Fruit fly (Drosophila melanogaster) whole organism, embryonic: ENCODE measurements around the gene CG13930.

Source experiments
- Aef1 ChIP-seq: fragments of 200-800 bp; sonication (Bioruptor generic); IDR thresholded peaks from 3 replicates; pipeline ENCODE4 v1.3.6; 2022; ENCODE audit warnings: missing biosample characterization, missing genetic modification characterization
- Atf-2 ChIP-seq: fragments of 200-800 bp; sonication (Bioruptor generic); optimal IDR thresholded peaks from 2 replicates; lab custom pipeline; 2016; ENCODE audit warnings: missing biosample characterization, missing genetic modification characterization
- CG11560 ChIP-seq: fragments of 200-800 bp; sonication (Bioruptor generic); IDR thresholded peaks from 3 replicates; pipeline ENCODE4 v1.3.6; 2022; ENCODE audit warnings: missing biosample characterization, missing genetic modification characterization
- CG12236 ChIP-seq: fragments of 200-800 bp; sonication (Bioruptor generic); optimal IDR thresholded peaks from 2 replicates; lab custom pipeline; 2016; ENCODE audit warnings: missing biosample characterization, missing genetic modification characterization
- CG13775 ChIP-seq: fragments of 200-800 bp; sonication (Bioruptor generic); optimal IDR thresholded peaks from 3 replicates; lab custom pipeline; 2017; ENCODE audit warnings: missing biosample characterization, mild to moderate bottlenecking, missing genetic modification characterization
- CG15269 ChIP-seq: fragments of 200-800 bp; sonication (Bioruptor generic); optimal IDR thresholded peaks from 2 replicates; lab custom pipeline; 2018; ENCODE audit warnings: missing biosample characterization, mild to moderate bottlenecking, missing genetic modification characterization, moderate library complexity
- CG1529 ChIP-seq: fragments of 200-800 bp; sonication (Bioruptor generic); optimal IDR thresholded peaks from 3 replicates; lab custom pipeline; 2018; ENCODE audit warnings: missing biosample characterization, missing genetic modification characterization
- CG16779 ChIP-seq: fragments of 200-800 bp; sonication (Bioruptor generic); IDR thresholded peaks from 2 replicates; pipeline ENCODE4 v1.3.6; 2022; ENCODE audit warnings: missing biosample characterization, missing genetic modification characterization
- CG17802 ChIP-seq: fragments of 200-800 bp; sonication (Bioruptor generic); optimal IDR thresholded peaks from 2 replicates; lab custom pipeline; 2018; ENCODE audit warnings: missing biosample characterization, mild to moderate bottlenecking, missing genetic modification characterization, moderate library complexity
- CG31388 ChIP-seq: fragments of 200-800 bp; sonication (Bioruptor generic); optimal IDR thresholded peaks from 2 replicates; lab custom pipeline; 2016; ENCODE audit warnings: missing biosample characterization, missing genetic modification characterization
- CG33557 ChIP-seq: fragments of 200-800 bp; sonication (Bioruptor generic); optimal IDR thresholded peaks from 2 replicates; lab custom pipeline; 2019; ENCODE audit warnings: missing biosample characterization, mild to moderate bottlenecking, missing genetic modification characterization, moderate library complexity
- CG4328 ChIP-seq: fragments of 200-800 bp; sonication (Bioruptor generic); optimal IDR thresholded peaks from 3 replicates; lab custom pipeline; 2017; ENCODE audit warnings: missing biosample characterization, missing genetic modification reagents, missing genetic modification characterization
- CG4617 ChIP-seq: fragments of 200-800 bp; sonication (Bioruptor generic); optimal IDR thresholded peaks from 3 replicates; lab custom pipeline; 2016; ENCODE audit warnings: missing biosample characterization, missing genetic modification characterization, borderline replicate concordance
- CG7271 ChIP-seq: fragments of 200-800 bp; sonication (Bioruptor generic); optimal IDR thresholded peaks from 2 replicates; lab custom pipeline; 2018; ENCODE audit warnings: missing biosample characterization, mild to moderate bottlenecking, missing genetic modification characterization, moderate library complexity
- CG8944 ChIP-seq: fragments of 200-800 bp; sonication (Bioruptor generic); optimal IDR thresholded peaks from 3 replicates; lab custom pipeline; 2016; ENCODE audit warnings: missing biosample characterization, missing genetic modification characterization
- CkIIα-i1 ChIP-seq: fragments of 200-800 bp; sonication (Bioruptor generic); IDR thresholded peaks from 2 replicates; pipeline ENCODE4 v1.3.6; 2022; ENCODE audit warnings: missing biosample characterization, missing genetic modification characterization
- D19A ChIP-seq: fragments of 200-800 bp; optimal IDR thresholded peaks from 3 replicates; lab custom pipeline; 2019; ENCODE audit warnings: missing biosample characterization, mild to moderate bottlenecking, missing genetic modification characterization, moderate library complexity
- Dip3 ChIP-seq: fragments of 200-800 bp; sonication (Bioruptor generic); optimal IDR thresholded peaks from 3 replicates; lab custom pipeline; 2016; ENCODE audit warnings: missing biosample characterization, missing genetic modification characterization
- Drgx ChIP-seq: fragments of 200-800 bp; sonication (Bioruptor generic); IDR thresholded peaks from 2 replicates; pipeline ENCODE4 v1.3.6; 2022; ENCODE audit warnings: missing biosample characterization, missing genetic modification characterization
- H2.0 ChIP-seq: fragments of 200-800 bp; sonication (Bioruptor generic); IDR thresholded peaks from 2 replicates; pipeline ENCODE4 v1.3.6; 2022; ENCODE audit warnings: missing biosample characterization, missing genetic modification characterization
- HHEX ChIP-seq: fragments of 200-800 bp; sonication (Bioruptor generic); optimal IDR thresholded peaks from 3 replicates; lab custom pipeline; 2017; ENCODE audit warnings: missing biosample characterization, mild to moderate bottlenecking, missing genetic modification characterization, missing genetic modification reagents
- HmgZ ChIP-seq: fragments of 200-800 bp; sonication (Bioruptor generic); optimal IDR thresholded peaks from 2 replicates; lab custom pipeline; 2018; ENCODE audit warnings: missing biosample characterization, mild to moderate bottlenecking, missing genetic modification characterization
- Hr39 ChIP-seq: fragments of >200 bp; optimal IDR thresholded peaks from 2 replicates; lab custom pipeline; 2017
- Hsf ChIP-seq: fragments of 200-800 bp; sonication (Bioruptor generic); optimal IDR thresholded peaks from 3 replicates; lab custom pipeline; 2016; ENCODE audit warnings: missing biosample characterization, missing genetic modification characterization
- MBD-R2 ChIP-seq: fragments of 200-800 bp; sonication (Bioruptor generic); IDR thresholded peaks from 2 replicates; pipeline ENCODE4 v1.3.6; 2022; ENCODE audit warnings: missing biosample characterization, missing genetic modification characterization
- MTF-1 ChIP-seq: fragments of 200-800 bp; sonication (Bioruptor generic); optimal IDR thresholded peaks from 2 replicates; lab custom pipeline; 2018; ENCODE audit warnings: missing biosample characterization, mild to moderate bottlenecking, missing genetic modification characterization, borderline replicate concordance
- NK7.1 ChIP-seq: fragments of 200-800 bp; sonication (Bioruptor generic); optimal IDR thresholded peaks from 3 replicates; lab custom pipeline; 2016; ENCODE audit warnings: missing biosample characterization, missing genetic modification characterization
- NfI ChIP-seq: fragments of 200-800 bp; sonication (Bioruptor generic); optimal IDR thresholded peaks from 3 replicates; lab custom pipeline; 2018; ENCODE audit warnings: missing biosample characterization, mild to moderate bottlenecking, missing genetic modification characterization, moderate library complexity
- Sox102F ChIP-seq: fragments of 200-800 bp; sonication (Bioruptor generic); optimal IDR thresholded peaks from 2 replicates; lab custom pipeline; 2018; ENCODE audit warnings: missing biosample characterization, mild to moderate bottlenecking, missing genetic modification characterization, moderate library complexity
- btn ChIP-seq: fragments of 200-800 bp; sonication (Bioruptor generic); optimal IDR thresholded peaks from 2 replicates; lab custom pipeline; 2016; ENCODE audit warnings: missing biosample characterization, missing genetic modification characterization
- corto ChIP-seq: fragments of 200-800 bp; sonication (Bioruptor generic); optimal IDR thresholded peaks from 2 replicates; lab custom pipeline; 2016; ENCODE audit warnings: missing biosample characterization, mild to moderate bottlenecking, missing genetic modification characterization, moderate library complexity
- croc ChIP-seq: fragments of 200-800 bp; sonication (Bioruptor generic); conservative IDR thresholded peaks from 3 replicates; pipeline ENCODE4 v1.3.6; 2022; ENCODE audit warnings: missing biosample characterization, missing genetic modification characterization
- da ChIP-seq: fragments of 200-800 bp; sonication (Bioruptor generic); optimal IDR thresholded peaks from 2 replicates; lab custom pipeline; 2016; ENCODE audit warnings: missing biosample characterization, missing genetic modification characterization
- dmrt11E ChIP-seq: fragments of 200-800 bp; sonication (Bioruptor generic); optimal IDR thresholded peaks from 3 replicates; lab custom pipeline; 2018; ENCODE audit warnings: missing biosample characterization, mild to moderate bottlenecking, missing genetic modification characterization, moderate library complexity
- gce ChIP-seq: fragments of 200-800 bp; sonication (Bioruptor generic); IDR thresholded peaks from 3 replicates; pipeline ENCODE4 v1.3.6; 2022; ENCODE audit warnings: missing biosample characterization, missing genetic modification characterization
- grn ChIP-seq: fragments of 200-800 bp; sonication (Bioruptor generic); optimal IDR thresholded peaks from 3 replicates; lab custom pipeline; 2017; ENCODE audit warnings: missing biosample characterization, missing genetic modification characterization
- ind ChIP-seq: fragments of 200-800 bp; sonication (Bioruptor generic); optimal IDR thresholded peaks from 3 replicates; lab custom pipeline; 2016; ENCODE audit warnings: missing biosample characterization, missing genetic modification characterization
- knrl ChIP-seq: fragments of 200-800 bp; sonication (Bioruptor generic); IDR thresholded peaks from 3 replicates; pipeline ENCODE4 v1.3.6; 2022; ENCODE audit warnings: missing biosample characterization, missing genetic modification characterization; ENCODE audit not compliant: partially characterized antibody
- lmd ChIP-seq: fragments of 200-800 bp; sonication (Bioruptor generic); IDR thresholded peaks from 2 replicates; pipeline ENCODE4 v1.3.6; 2022; ENCODE audit warnings: missing biosample characterization, missing genetic modification characterization
- pzg ChIP-seq: fragments of 200-800 bp; sonication (Bioruptor generic); optimal IDR thresholded peaks from 3 replicates; lab custom pipeline; 2018; ENCODE audit warnings: missing biosample characterization, mild to moderate bottlenecking, missing genetic modification characterization, moderate library complexity
- rib ChIP-seq: fragments of 200-800 bp; sonication (Bioruptor generic); IDR thresholded peaks from 2 replicates; pipeline ENCODE4 v1.3.6; 2022; ENCODE audit warnings: missing biosample characterization, missing genetic modification characterization
- salm ChIP-seq: fragments of 200-800 bp; sonication (Bioruptor generic); optimal IDR thresholded peaks from 2 replicates; lab custom pipeline; 2018; ENCODE audit warnings: missing biosample characterization, mild to moderate bottlenecking, missing genetic modification characterization
- sc ChIP-seq, 3 experiments: fragments of >200 bp in 2 of 3; fragments of 200-800 bp in 1 of 3; sonication (Bioruptor generic) in 1 of 3; optimal IDR thresholded peaks; 2 replicates in 2 of 3; 3 replicates in 1 of 3; lab custom pipeline; 2017; ENCODE audit warnings: mild to moderate bottlenecking in 1 of 3, missing biosample characterization in 1 of 3, missing genetic modification characterization in 1 of 3, missing genetic modification reagents in 1 of 3
- so ChIP-seq: fragments of 200-800 bp; sonication (Bioruptor generic); IDR thresholded peaks from 3 replicates; pipeline ENCODE4 v1.3.6; 2022; ENCODE audit warnings: missing biosample characterization, missing genetic modification characterization
- stc ChIP-seq: fragments of 200-800 bp; sonication (Bioruptor generic); IDR thresholded peaks from 2 replicates; pipeline ENCODE4 v1.3.6; 2022; ENCODE audit warnings: missing biosample characterization, missing genetic modification characterization
- stwl ChIP-seq: fragments of 200-800 bp; sonication (Bioruptor generic); optimal IDR thresholded peaks from 3 replicates; lab custom pipeline; 2018; ENCODE audit warnings: missing biosample characterization, mild to moderate bottlenecking, missing genetic modification characterization, moderate library complexity
- tgo ChIP-seq: fragments of 200-800 bp; sonication (Bioruptor generic); IDR thresholded peaks from 3 replicates; pipeline ENCODE4 v1.3.6; 2022; ENCODE audit warnings: missing biosample characterization, missing genetic modification characterization
- tna ChIP-seq: fragments of 200-800 bp; sonication (Bioruptor generic); IDR thresholded peaks from 2 replicates; pipeline ENCODE4 v1.3.6; 2022; ENCODE audit warnings: missing biosample characterization, missing genetic modification characterization; ENCODE audit not compliant: partially characterized antibody
- trh ChIP-seq: fragments of 200-800 bp; sonication (Bioruptor generic); optimal IDR thresholded peaks from 2 replicates; lab custom pipeline; 2016; ENCODE audit warnings: missing biosample characterization, missing genetic modification characterization
- z ChIP-seq: fragments of 200-800 bp; sonication (Bioruptor generic); IDR thresholded peaks from 3 replicates; pipeline ENCODE4 v1.3.6; 2022; ENCODE audit warnings: missing biosample characterization, missing genetic modification characterization

The CG13930 gene

dm6 chr3L:1690727-1691413 is 18.3 kb upstream of the CG13930 start (continued):
- peak; percentile 30; the same call in 1 of the 2 replicates for TF ChIP-seq lmd (GFP tag; lab: Robert Waterston, UW)
- no peak for TF ChIP-seq CG4617 (GFP tag; lab: Kevin White, UChicago)
- TF ChIP-seq Dip3 (GFP tag; lab: Kevin White, UChicago) = no peak
- TF ChIP-seq stwl = no peak
- no peak for TF ChIP-seq salm
- peak; percentile 18; the same call in 1 of the 3 replicates for TF ChIP-seq tgo (GFP tag; lab: Robert Waterston, UW)
- no peak for TF ChIP-seq NfI (GFP tag; lab: Kevin White, UChicago)
- no peak for TF ChIP-seq trh (GFP tag; lab: Kevin White, UChicago)
- TF ChIP-seq grn (GFP tag; lab: Kevin White, UChicago) = peak; percentile 3
- TF ChIP-seq so (GFP tag; lab: Robert Waterston, UW) = peak; percentile 63; the same call in 1 of the 3 replicates
- no peak for TF ChIP-seq Hsf
- no peak for TF ChIP-seq stc (GFP tag; lab: Robert Waterston, UW)
- TF ChIP-seq CG15269 = no peak
- peak; percentile 8 for TF ChIP-seq CG8944 (GFP tag; lab: Kevin White, UChicago)
- peak; percentile 12 for TF ChIP-seq Sox102F (GFP tag; lab: Kevin White, UChicago)
- no peak for TF ChIP-seq CkIIα-i1 (GFP tag; lab: Robert Waterston, UW)
- no peak; the same call in 2 of the 3 replicates for TF ChIP-seq gce (GFP tag; lab: Robert Waterston, UW)
- TF ChIP-seq HmgZ (tag; lab: Kevin White, UChicago) = no peak
- peak; percentile 44; the same call in 2 of the 3 replicates for TF ChIP-seq croc (GFP tag; lab: Robert Waterston, UW)
- TF ChIP-seq MBD-R2 (GFP tag; lab: Robert Waterston, UW) = no peak
- no peak for TF ChIP-seq corto (GFP tag; lab: Kevin White, UChicago)
- TF ChIP-seq CG4328 (GFP tag; lab: Kevin White, UChicago) = peak; percentile 42
- TF ChIP-seq Aef1 = no peak
- TF ChIP-seq CG12236 (GFP tag; lab: Kevin White, UChicago) = no peak
- peak; percentile 36 for TF ChIP-seq H2.0
- TF ChIP-seq NK7.1 (GFP tag; lab: Kevin White, UChicago) = no peak
- no peak for TF ChIP-seq da (GFP tag; lab: Kevin White, UChicago)
- no peak for TF ChIP-seq Atf-2 (GFP tag; lab: Kevin White, UChicago)
- peak; percentile 8 for TF ChIP-seq D19A (tag; lab: Kevin White, UChicago)
- peak; percentile 39 for TF ChIP-seq dmrt11E (tag; lab: Kevin White, UChicago)
- TF ChIP-seq Drgx (GFP tag; lab: Robert Waterston, UW) = peak; percentile 75
- TF ChIP-seq pzg (GFP tag; lab: Kevin White, UChicago) = no peak
- peak; percentile 52 for TF ChIP-seq HHEX (GFP tag; lab: Kevin White, UChicago)
- TF ChIP-seq btn (GFP tag; lab: Kevin White, UChicago) = no peak
- peak; percentile 11 for TF ChIP-seq CG1529 (GFP tag; lab: Kevin White, UChicago)
- TF ChIP-seq CG13775 (GFP tag; lab: Kevin White, UChicago) = no peak
- TF ChIP-seq sc (optimal IDR thresholded peaks at IDR 0.05; lab: Kevin White, UChicago) = no peak
- peak; percentile 46 for TF ChIP-seq sc (GFP tag; optimal IDR thresholded peaks at IDR 0.05; lab: Kevin White, UChicago)
- peak; percentile 38 for TF ChIP-seq ind (GFP tag; lab: Kevin White, UChicago)
- no peak for TF ChIP-seq CG7271 (tag; lab: Kevin White, UChicago)
- peak; percentile 62 for TF ChIP-seq MTF-1 (GFP tag; lab: Kevin White, UChicago)
- TF ChIP-seq Hr39 (lab: Kevin White, UChicago) = no peak
- no peak for TF ChIP-seq CG31388 (GFP tag; lab: Kevin White, UChicago)
- TF ChIP-seq tna (GFP tag; lab: Robert Waterston, UW) = no peak
- no peak for TF ChIP-seq z (GFP tag; lab: Robert Waterston, UW)
- TF ChIP-seq rib = no peak
- TF ChIP-seq knrl = no peak
- no peak for TF ChIP-seq CG16779 (GFP tag; lab: Robert Waterston, UW)
- TF ChIP-seq CG11560 = no peak
- peak; percentile 9 for TF ChIP-seq CG33557 (GFP tag; lab: Kevin White, UChicago)
- no peak for TF ChIP-seq CG17802 (tag; lab: Kevin White, UChicago)
